Worm (Caenorhabditis elegans) whole organism, early embryonic: ENCODE data around the gene rab-3.

Experiments used
- F13C5.2 ChIP-seq: sonication (generic microtip); optimal IDR thresholded peaks from 2 replicates; lab custom pipeline; 2017; ENCODE audit warnings: mild to moderate bottlenecking, missing genetic modification characterization, inconsistent platforms, missing compliant biosample characterization
- ceh-13 ChIP-seq: fragments of 200-800 bp; sonication (Bioruptor generic); optimal IDR thresholded peaks from 2 replicates; lab custom pipeline; 2018; ENCODE audit warnings: mild to moderate bottlenecking, missing genetic modification characterization, missing compliant biosample characterization
- ceh-36 ChIP-seq: sonication (generic microtip); optimal IDR thresholded peaks from 2 replicates; lab custom pipeline; 2016; ENCODE audit warnings: missing genetic modification characterization, inconsistent platforms, missing compliant biosample characterization
- tbx-11 ChIP-seq: fragments of 200-800 bp; sonication (Bioruptor generic); IDR thresholded peaks from 2 replicates; pipeline ENCODE4 v1.3.6; 2022; ENCODE audit warnings: missing genetic modification characterization, missing compliant biosample characterization

DNA sequence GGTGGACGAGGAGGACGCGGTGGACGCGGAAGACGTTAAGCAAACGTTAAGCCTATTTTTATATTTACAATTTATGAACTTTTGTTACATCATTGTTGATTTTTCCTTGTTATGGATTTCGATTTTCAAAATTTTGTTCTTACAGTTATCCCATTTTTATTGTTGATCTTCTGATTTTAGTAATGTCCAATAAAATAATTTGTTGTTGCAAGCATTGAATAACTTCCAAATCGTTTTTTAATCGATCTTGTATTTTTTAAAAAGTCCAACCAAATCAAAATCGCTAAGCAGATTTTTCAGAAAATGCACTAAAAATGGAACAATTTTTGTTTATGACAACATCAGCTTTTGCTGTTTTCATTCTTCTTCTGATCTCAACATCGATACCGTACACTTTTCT, 9.8 kb downstream of the rab-3 start, which contains the start of gene zipt-3:
- TF ChIP-seq ceh-13 (no peak), F13C5.2 (tag; lab: Kevin White, UChicago) (no peak), ceh-36 (no peak), tbx-11 (GFP tag; lab: Robert Waterston, UW) (no peak)
